Fruit fly (Drosophila melanogaster): ENCODE results near the gene Tl.

dm6 chr3R:26876851-26877250 lies 78.0 kb downstream of the Tl start:
- TF ChIP-seq cato (GFP tag; optimal IDR thresholded peaks at IDR 0.05; ENCODE audit: borderline replicate concordance) (no peak), CG10209 (GFP tag; optimal IDR thresholded peaks at IDR 0.05) (no peak), chm (GFP tag; IDR thresholded peaks at IDR 0.05) (no peak), eve (GFP tag; optimal IDR thresholded peaks at IDR 0.05) (no peak)
